Worm (Caenorhabditis elegans) whole organism, mixed stage, embryonic: ENCODE data around the gene C55A1.11.
A peak's percentile ranks its signal among the peaks of the same experiment; 100 is the strongest.

ENCODE experiments used
- blmp-1 ChIP-seq: fragments of 150-350 bp; optimal IDR thresholded peaks from 2 replicates; lab custom pipeline; 2014; ENCODE audit warnings: missing biosample characterization, missing genetic modification characterization
- lin-32 ChIP-seq: fragments of 200-800 bp; sonication (Bioruptor generic); optimal IDR thresholded peaks from 2 replicates; lab custom pipeline; 2018; ENCODE audit warnings: mild to moderate bottlenecking, missing genetic modification characterization, missing compliant biosample characterization
- lsy-2 ChIP-seq: fragments of 150-350 bp; optimal IDR thresholded peaks from 2 replicates; lab custom pipeline; 2014; ENCODE audit warnings: missing biosample characterization, missing genetic modification characterization
- nhr-237 ChIP-seq: fragments of 150-350 bp; optimal IDR thresholded peaks from 2 replicates; lab custom pipeline; 2014; ENCODE audit warnings: missing biosample characterization, missing genetic modification characterization
- nhr-28 ChIP-seq: fragments of 150-350 bp; optimal IDR thresholded peaks from 2 replicates; lab custom pipeline; 2014; ENCODE audit warnings: missing biosample characterization, missing genetic modification characterization
- pha-4 ChIP-seq: fragments of 150-350 bp; optimal IDR thresholded peaks from 2 replicates; lab custom pipeline; 2018; ENCODE audit warnings: missing biosample characterization, missing genetic modification reagents, missing genetic modification characterization
- tbx-8 ChIP-seq: fragments of 200-800 bp; sonication (Bioruptor generic); optimal IDR thresholded peaks from 2 replicates; lab custom pipeline; 2018; ENCODE audit warnings: mild to moderate bottlenecking, missing genetic modification characterization, moderate library complexity, missing compliant biosample characterization
- unc-62 ChIP-seq: fragments of 150-350 bp; optimal IDR thresholded peaks from 2 replicates; lab custom pipeline; 2014; ENCODE audit warnings: missing biosample characterization, missing genetic modification reagents, missing genetic modification characterization
- ztf-11 ChIP-seq: fragments of 150-350 bp; optimal IDR thresholded peaks from 2 replicates; lab custom pipeline; 2014; ENCODE audit warnings: missing biosample characterization, missing genetic modification characterization

DNA sequence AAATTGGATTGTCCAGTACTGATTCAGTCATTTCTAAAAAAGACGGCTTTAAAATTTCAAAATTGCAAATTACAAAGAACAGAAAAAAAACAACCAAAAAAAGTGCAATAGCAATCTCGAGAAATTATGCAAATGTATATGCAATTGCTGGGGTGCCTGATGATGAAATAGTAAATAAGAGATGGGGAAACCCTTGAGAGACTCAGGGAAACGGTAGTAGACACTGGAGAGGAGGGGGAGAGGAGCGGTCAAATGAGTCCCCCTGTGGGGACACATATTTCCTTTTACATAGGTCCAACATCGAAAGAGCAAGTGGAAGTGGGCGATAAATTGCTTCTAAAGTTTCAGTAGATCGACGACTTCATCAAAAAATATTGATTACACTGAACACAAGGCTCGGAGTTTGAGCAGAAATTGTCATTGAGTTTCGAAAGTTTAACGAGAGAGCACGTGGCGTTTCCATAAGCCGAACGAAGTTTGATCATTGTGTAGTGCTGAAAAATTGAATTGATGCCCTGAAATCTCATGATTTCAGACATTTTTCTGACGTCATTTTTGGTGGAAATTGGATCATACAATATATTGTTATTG lies 15.2 kb upstream of the C55A1.11 start, which contains the start of the genes fbxa-153 and str-12:
- TF ChIP-seq nhr-237 (tag; lab: Kevin White, UChicago): no peak
- no peak for TF ChIP-seq nhr-28
- peak; percentile 45 for TF ChIP-seq pha-4
- no peak for TF ChIP-seq tbx-8 (GFP tag; lab: Kevin White, UChicago)
- no peak for TF ChIP-seq ztf-11
- no peak for TF ChIP-seq blmp-1
- TF ChIP-seq lsy-2 (tag; lab: Kevin White, UChicago): no peak
- no peak for TF ChIP-seq lin-32 (GFP tag; lab: Kevin White, UChicago)
- no peak for TF ChIP-seq unc-62
